Fruit fly (Drosophila melanogaster) whole organism, embryonic: Measurements from ENCODE around the gene Amacr.

ENCODE experiments used
- Ada2b ChIP-seq: fragments of 200-800 bp; sonication (Bioruptor generic); IDR thresholded peaks from 2 replicates; pipeline ENCODE4 v1.3.6; 2022; ENCODE audit warnings: missing biosample characterization, missing genetic modification characterization
- Bdp1 ChIP-seq: fragments of 200-800 bp; sonication (Bioruptor generic); optimal IDR thresholded peaks from 3 replicates; lab custom pipeline; 2016; ENCODE audit warnings: missing biosample characterization, missing genetic modification characterization
- Bgb ChIP-seq: fragments of 200-800 bp; sonication (Bioruptor generic); IDR thresholded peaks from 2 replicates; pipeline ENCODE4 v1.3.6; 2022; ENCODE audit warnings: missing biosample characterization, missing genetic modification characterization; ENCODE audit not compliant: partially characterized antibody
- C15 ChIP-seq: fragments of 200-800 bp; sonication (Bioruptor generic); IDR thresholded peaks from 3 replicates; pipeline ENCODE4 v1.3.6; 2022; ENCODE audit warnings: missing biosample characterization, missing genetic modification characterization
- CG11456 ChIP-seq: fragments of 200-800 bp; sonication (Bioruptor generic); IDR thresholded peaks from 3 replicates; pipeline ENCODE4 v1.3.6; 2022; ENCODE audit warnings: missing biosample characterization, missing genetic modification characterization
- CG12236 ChIP-seq: fragments of 200-800 bp; sonication (Bioruptor generic); optimal IDR thresholded peaks from 2 replicates; lab custom pipeline; 2016; ENCODE audit warnings: missing biosample characterization, missing genetic modification characterization
- CG13624 ChIP-seq: fragments of 200-800 bp; sonication (Bioruptor generic); optimal IDR thresholded peaks from 2 replicates; lab custom pipeline; 2016; ENCODE audit warnings: missing biosample characterization, missing genetic modification characterization
- CG13894 ChIP-seq: fragments of 200-800 bp; sonication (Bioruptor generic); optimal IDR thresholded peaks from 3 replicates; lab custom pipeline; 2018; ENCODE audit warnings: missing biosample characterization, mild to moderate bottlenecking, missing genetic modification characterization, moderate library complexity
- CG14710 ChIP-seq: fragments of 200-800 bp; sonication (Bioruptor generic); optimal IDR thresholded peaks from 3 replicates; lab custom pipeline; 2019; ENCODE audit warnings: missing biosample characterization, mild to moderate bottlenecking, missing genetic modification characterization, moderate library complexity
- CG15269 ChIP-seq: fragments of 200-800 bp; sonication (Bioruptor generic); optimal IDR thresholded peaks from 2 replicates; lab custom pipeline; 2018; ENCODE audit warnings: missing biosample characterization, mild to moderate bottlenecking, missing genetic modification characterization, moderate library complexity
- CG15601 ChIP-seq: fragments of 200-800 bp; sonication (Bioruptor generic); optimal IDR thresholded peaks from 3 replicates; lab custom pipeline; 2019; ENCODE audit warnings: missing biosample characterization, mild to moderate bottlenecking, missing genetic modification characterization, moderate library complexity
- CG15696 ChIP-seq: fragments of 200-800 bp; sonication (Bioruptor generic); optimal IDR thresholded peaks from 2 replicates; lab custom pipeline; 2019; ENCODE audit warnings: missing biosample characterization, mild to moderate bottlenecking, missing genetic modification characterization, moderate library complexity
- CG16815 ChIP-seq: fragments of 200-800 bp; sonication (Bioruptor generic); optimal IDR thresholded peaks from 3 replicates; lab custom pipeline; 2017; ENCODE audit warnings: missing biosample characterization, mild to moderate bottlenecking, missing genetic modification characterization
- CG17385 ChIP-seq: fragments of 200-800 bp; sonication (Bioruptor generic); optimal IDR thresholded peaks from 3 replicates; lab custom pipeline; 2018; ENCODE audit warnings: missing biosample characterization, mild to moderate bottlenecking, missing genetic modification characterization
- CG18262 ChIP-seq: fragments of 200-800 bp; optimal IDR thresholded peaks from 3 replicates; lab custom pipeline; 2019; ENCODE audit warnings: missing biosample characterization, mild to moderate bottlenecking, missing genetic modification characterization, moderate library complexity
- CG2120 ChIP-seq: fragments of 200-800 bp; sonication (Bioruptor generic); optimal IDR thresholded peaks from 3 replicates; lab custom pipeline; 2016; ENCODE audit warnings: missing biosample characterization, missing genetic modification characterization
- CG2129 ChIP-seq: fragments of 200-800 bp; sonication (Bioruptor generic); IDR thresholded peaks from 2 replicates; pipeline ENCODE4 v1.3.6; 2022; ENCODE audit warnings: missing biosample characterization, missing genetic modification characterization; ENCODE audit not compliant: partially characterized antibody
- CG3065 ChIP-seq: fragments of 200-800 bp; sonication (Bioruptor generic); optimal IDR thresholded peaks from 2 replicates; lab custom pipeline; 2016; ENCODE audit warnings: missing biosample characterization, missing genetic modification characterization
- CG31224 ChIP-seq: fragments of 200-800 bp; sonication (Bioruptor generic); IDR thresholded peaks from 2 replicates; pipeline ENCODE4 v1.3.6; 2022; ENCODE audit warnings: missing biosample characterization, missing genetic modification characterization
- CG32767 ChIP-seq: fragments of 200-800 bp; sonication (Bioruptor generic); IDR thresholded peaks from 2 replicates; pipeline ENCODE4 v1.3.6; 2022; ENCODE audit warnings: missing biosample characterization, missing genetic modification characterization
- CG3995 ChIP-seq: fragments of 200-800 bp; sonication (Bioruptor generic); optimal IDR thresholded peaks from 3 replicates; lab custom pipeline; 2016; ENCODE audit warnings: missing biosample characterization, missing genetic modification characterization
- CG4360 ChIP-seq: fragments of 200-800 bp; sonication (Bioruptor generic); IDR thresholded peaks from 2 replicates; pipeline ENCODE4 v1.3.6; 2022; ENCODE audit warnings: missing biosample characterization, missing genetic modification characterization
- CG4854 ChIP-seq: fragments of 200-800 bp; sonication (Bioruptor generic); optimal IDR thresholded peaks from 2 replicates; lab custom pipeline; 2016; ENCODE audit warnings: missing biosample characterization, missing genetic modification characterization, inconsistent platforms
- CG6683 ChIP-seq: fragments of 200-800 bp; sonication (Bioruptor generic); optimal IDR thresholded peaks from 2 replicates; lab custom pipeline; 2017; ENCODE audit warnings: missing biosample characterization, mild to moderate bottlenecking, missing genetic modification characterization, missing genetic modification reagents
- CG9932 ChIP-seq: fragments of 200-800 bp; sonication (Bioruptor generic); IDR thresholded peaks from 2 replicates; pipeline ENCODE4 v1.3.6; 2022; ENCODE audit warnings: missing biosample characterization, missing genetic modification characterization
- CTCF ChIP-seq: fragments of 200-800 bp; sonication (Bioruptor generic); optimal IDR thresholded peaks from 2 replicates; lab custom pipeline; 2017; ENCODE audit warnings: missing biosample characterization, mild to moderate bottlenecking, missing genetic modification characterization, moderate library complexity
- D19B ChIP-seq: fragments of 200-800 bp; sonication (Bioruptor generic); optimal IDR thresholded peaks from 2 replicates; lab custom pipeline; 2017; ENCODE audit warnings: missing biosample characterization, mild to moderate bottlenecking, missing genetic modification characterization
- Fer1 ChIP-seq: fragments of 200-800 bp; sonication (Bioruptor generic); optimal IDR thresholded peaks from 2 replicates; lab custom pipeline; 2017; ENCODE audit warnings: missing biosample characterization, mild to moderate bottlenecking, missing genetic modification characterization
- Gug ChIP-seq: fragments of 200-800 bp; sonication (Bioruptor generic); IDR thresholded peaks from 4 replicates; pipeline ENCODE4 v1.3.6; 2022; ENCODE audit warnings: missing biosample characterization, missing genetic modification characterization
- HLH4C ChIP-seq: fragments of 200-800 bp; sonication (Bioruptor generic); IDR thresholded peaks from 3 replicates; pipeline ENCODE4 v1.3.6; 2022; ENCODE audit warnings: missing biosample characterization, missing genetic modification characterization; ENCODE audit not compliant: partially characterized antibody
- Nf-YB ChIP-seq: fragments of 200-800 bp; sonication (Bioruptor generic); optimal IDR thresholded peaks from 3 replicates; lab custom pipeline; 2019; ENCODE audit warnings: missing biosample characterization, mild to moderate bottlenecking, missing genetic modification characterization, moderate library complexity
- Rfx ChIP-seq: fragments of 200-800 bp; sonication (Bioruptor generic); IDR thresholded peaks from 2 replicates; pipeline ENCODE4 v1.3.6; 2022; ENCODE audit warnings: missing biosample characterization, missing genetic modification characterization
- TFAM ChIP-seq: fragments of 200-800 bp; sonication (Bioruptor generic); optimal IDR thresholded peaks from 2 replicates; lab custom pipeline; 2017; ENCODE audit warnings: missing biosample characterization, missing genetic modification characterization, inconsistent platforms
- Tbp ChIP-seq: fragments of >200 bp; optimal IDR thresholded peaks from 2 replicates; lab custom pipeline; 2018; ENCODE audit warnings: missing biosample characterization, missing genetic modification characterization
- ab ChIP-seq: fragments of 200-800 bp; sonication (Bioruptor generic); optimal IDR thresholded peaks from 2 replicates; lab custom pipeline; 2016; ENCODE audit warnings: missing biosample characterization, missing genetic modification characterization
- bigmax ChIP-seq: fragments of 200-800 bp; sonication (Bioruptor generic); optimal IDR thresholded peaks from 2 replicates; lab custom pipeline; 2018; ENCODE audit warnings: missing biosample characterization, mild to moderate bottlenecking, missing genetic modification characterization
- cg ChIP-seq: fragments of 200-800 bp; sonication (Bioruptor generic); optimal IDR thresholded peaks from 3 replicates; lab custom pipeline; 2019; ENCODE audit warnings: missing biosample characterization, mild to moderate bottlenecking, missing genetic modification characterization, moderate library complexity
- corto ChIP-seq: fragments of 200-800 bp; sonication (Bioruptor generic); optimal IDR thresholded peaks from 2 replicates; lab custom pipeline; 2016; ENCODE audit warnings: missing biosample characterization, mild to moderate bottlenecking, missing genetic modification characterization, moderate library complexity
- fd3F ChIP-seq: fragments of 200-800 bp; sonication (Bioruptor generic); optimal IDR thresholded peaks from 2 replicates; lab custom pipeline; 2018; ENCODE audit warnings: missing biosample characterization, mild to moderate bottlenecking, missing genetic modification characterization, moderate library complexity
- gro ChIP-seq: fragments of 200-800 bp; sonication (Bioruptor generic); optimal IDR thresholded peaks from 2 replicates; lab custom pipeline; 2016; ENCODE audit warnings: missing biosample characterization, missing genetic modification characterization
- hth ChIP-seq: fragments of >200 bp; optimal IDR thresholded peaks from 2 replicates; lab custom pipeline; 2017; ENCODE audit warnings: inconsistent platforms
- jing ChIP-seq: fragments of 200-800 bp; sonication (Bioruptor generic); optimal IDR thresholded peaks from 2 replicates; lab custom pipeline; 2018; ENCODE audit warnings: missing biosample characterization, mild to moderate bottlenecking, missing genetic modification characterization
- kah ChIP-seq: fragments of 200-800 bp; sonication (Bioruptor generic); optimal IDR thresholded peaks from 2 replicates; lab custom pipeline; 2018; ENCODE audit warnings: missing biosample characterization, mild to moderate bottlenecking, missing genetic modification characterization
- maf-S ChIP-seq: fragments of 200-800 bp; sonication (Bioruptor generic); optimal IDR thresholded peaks from 2 replicates; lab custom pipeline; 2016; ENCODE audit warnings: missing biosample characterization, missing genetic modification characterization
- mirr ChIP-seq: fragments of 200-800 bp; sonication (Bioruptor generic); optimal IDR thresholded peaks from 3 replicates; lab custom pipeline; 2018; ENCODE audit warnings: missing biosample characterization, mild to moderate bottlenecking, missing genetic modification characterization
- pb ChIP-seq: fragments of 200-800 bp; sonication (Bioruptor generic); optimal IDR thresholded peaks from 3 replicates; lab custom pipeline; 2016; ENCODE audit warnings: missing biosample characterization, missing genetic modification characterization
- sima ChIP-seq: fragments of 200-800 bp; sonication (Bioruptor generic); optimal IDR thresholded peaks from 2 replicates; lab custom pipeline; 2016; ENCODE audit warnings: missing biosample characterization, missing genetic modification characterization
- slp2 ChIP-seq: fragments of 200-800 bp; sonication (Bioruptor generic); optimal IDR thresholded peaks from 2 replicates; lab custom pipeline; 2016; ENCODE audit warnings: missing biosample characterization, missing genetic modification characterization
- ttk ChIP-seq: fragments of 200-800 bp; sonication (Bioruptor generic); IDR thresholded peaks from 2 replicates; pipeline ENCODE4 v2.1.2; 2022; ENCODE audit warnings: missing biosample characterization, missing genetic modification characterization
- unc-4 ChIP-seq: fragments of 200-800 bp; sonication (Bioruptor generic); IDR thresholded peaks from 2 replicates; pipeline ENCODE4 v1.3.6; 2022; ENCODE audit warnings: missing biosample characterization, missing genetic modification characterization; ENCODE audit not compliant: partially characterized antibody
- zfh2 ChIP-seq: fragments of 200-800 bp; sonication (Bioruptor generic); optimal IDR thresholded peaks from 2 replicates; lab custom pipeline; 2016; ENCODE audit warnings: missing biosample characterization, missing genetic modification characterization

Gene Amacr

dm6 chr2L:20796758-20797514 lies 44.8 kb upstream of the Amacr start, which contains the start of gene vari (continued):
- no peak for TF ChIP-seq corto (GFP tag; lab: Kevin White, UChicago)
- TF ChIP-seq hth, result no peak
- no peak for TF ChIP-seq ab (GFP tag; lab: Kevin White, UChicago)
- TF ChIP-seq Bdp1 (GFP tag; lab: Kevin White, UChicago), result no peak
- TF ChIP-seq ttk (GFP tag; lab: Robert Waterston, UW), result no peak
- no peak for TF ChIP-seq Nf-YB (GFP tag; lab: Kevin White, UChicago)
- TF ChIP-seq slp2 (GFP tag; lab: Kevin White, UChicago), result no peak
- no peak for TF ChIP-seq CG6683 (GFP tag; lab: Kevin White, UChicago)
- TF ChIP-seq Gug (GFP tag; lab: Robert Waterston, UW), result no peak
- TF ChIP-seq CG14710 (tag; lab: Kevin White, UChicago), result no peak
- peak; percentile 18 for TF ChIP-seq CG15269 (tag; lab: Kevin White, UChicago)
- TF ChIP-seq CG18262 (tag; lab: Kevin White, UChicago), result no peak
- no peak for TF ChIP-seq HLH4C
- TF ChIP-seq Fer1 (GFP tag; lab: Kevin White, UChicago), result peak; percentile 53
- TF ChIP-seq CG13624, result peak; percentile 14
- TF ChIP-seq gro (GFP tag; lab: Kevin White, UChicago), result peak; percentile 3
- no peak for TF ChIP-seq CG12236 (GFP tag; lab: Kevin White, UChicago)
- no peak for TF ChIP-seq cg
- TF ChIP-seq Tbp (GFP tag; lab: Kevin White, UChicago), result no peak
- no peak for TF ChIP-seq CG3065
- TF ChIP-seq maf-S (GFP tag; lab: Kevin White, UChicago), result no peak
- peak; percentile 18 for TF ChIP-seq pb (GFP tag; lab: Kevin White, UChicago)
- no peak for TF ChIP-seq bigmax
- no peak for TF ChIP-seq jing (GFP tag; lab: Kevin White, UChicago)
- TF ChIP-seq CG3995, result no peak
- no peak for TF ChIP-seq Ada2b
- no peak for TF ChIP-seq CG15696
- no peak for TF ChIP-seq CG16815 (GFP tag; lab: Kevin White, UChicago)
- no peak for TF ChIP-seq Rfx (GFP tag; lab: Robert Waterston, UW)
- TF ChIP-seq fd3F (GFP tag; lab: Kevin White, UChicago), result no peak
- peak; percentile 60 for TF ChIP-seq Bgb (GFP tag; lab: Robert Waterston, UW)
- peak; percentile 61 for TF ChIP-seq CG13894
- TF ChIP-seq sima, result no peak
- TF ChIP-seq CG2129 (GFP tag; lab: Robert Waterston, UW), result no peak
- no peak for TF ChIP-seq CG2120 (GFP tag; lab: Kevin White, UChicago)
- peak; percentile 1 for TF ChIP-seq mirr (GFP tag; lab: Kevin White, UChicago)
- TF ChIP-seq CG4854, result no peak
- no peak for TF ChIP-seq D19B (GFP tag; lab: Kevin White, UChicago)
- TF ChIP-seq CG15601 (tag; lab: Kevin White, UChicago), result no peak
- peak; percentile 57; the same call in 1 of the 2 replicates for TF ChIP-seq CG4360 (GFP tag; lab: Robert Waterston, UW)
- TF ChIP-seq CTCF (GFP tag; lab: Kevin White, UChicago), result peak; percentile 76
- no peak for TF ChIP-seq kah (GFP tag; lab: Kevin White, UChicago)
- no peak for TF ChIP-seq CG11456 (GFP tag; lab: Robert Waterston, UW)
- 0 out of 2 replicates have a peak, but pooled peaks have one; percentile 17 for TF ChIP-seq CG32767
- TF ChIP-seq CG17385 (GFP tag; lab: Kevin White, UChicago), result peak; percentile 21
- TF ChIP-seq C15 (GFP tag; lab: Robert Waterston, UW), result no peak
- TF ChIP-seq CG31224 (GFP tag; lab: Robert Waterston, UW), result no peak
- no peak for TF ChIP-seq TFAM (GFP tag; lab: Kevin White, UChicago)
- no peak for TF ChIP-seq CG9932 (GFP tag; lab: Robert Waterston, UW)
- TF ChIP-seq zfh2, result no peak
- TF ChIP-seq unc-4 (GFP tag; lab: Robert Waterston, UW), result peak; percentile 31; the same call in 1 of the 2 replicates
